Worm (Caenorhabditis elegans): ENCODE results near the gene nrde-2.
A peak's percentile ranks its signal among the peaks of the same experiment; 100 is the strongest.

Gene nrde-2

DNA sequence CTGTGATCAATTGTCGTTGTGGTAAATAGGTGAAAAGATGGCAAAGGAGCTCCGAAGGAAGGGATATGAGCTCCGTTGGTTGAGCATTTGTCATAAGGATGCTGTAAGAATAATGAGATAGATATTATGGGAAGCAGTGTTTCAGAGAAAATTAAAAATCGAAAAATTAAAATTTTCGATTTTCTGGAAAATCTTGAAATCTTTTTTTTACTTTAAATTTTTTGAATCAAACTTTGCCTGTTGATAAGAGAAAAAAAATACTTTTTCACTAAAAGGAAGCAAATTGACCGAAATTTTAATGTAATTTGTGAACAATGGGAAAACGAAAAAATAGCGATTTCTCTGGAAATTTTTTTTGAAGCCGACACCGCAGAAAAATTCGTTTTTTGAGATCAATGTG, 7.8 kb downstream of the nrde-2 start, which contains the start of gene mec-15:
TSS of gene mec-15 (minus strand) at position 101 of the 400 bp plus-strand sequence.
- no peak for TF ChIP-seq Y48G9A.11 (GFP tag; IDR thresholded peaks at IDR 0.05)
- no peak for TF ChIP-seq ceh-82 (tag; optimal IDR thresholded peaks at IDR 0.05)
- TF ChIP-seq saeg-2 (GFP tag; IDR thresholded peaks at IDR 0.05): no peak
- no peak for TF ChIP-seq zip-11 (GFP tag; IDR thresholded peaks at IDR 0.05)
- no peak for TF ChIP-seq skn-1 (tag; optimal IDR thresholded peaks at IDR 0.05)
- no peak for TF ChIP-seq nhr-77 (tag; optimal IDR thresholded peaks at IDR 0.05)

DNA sequence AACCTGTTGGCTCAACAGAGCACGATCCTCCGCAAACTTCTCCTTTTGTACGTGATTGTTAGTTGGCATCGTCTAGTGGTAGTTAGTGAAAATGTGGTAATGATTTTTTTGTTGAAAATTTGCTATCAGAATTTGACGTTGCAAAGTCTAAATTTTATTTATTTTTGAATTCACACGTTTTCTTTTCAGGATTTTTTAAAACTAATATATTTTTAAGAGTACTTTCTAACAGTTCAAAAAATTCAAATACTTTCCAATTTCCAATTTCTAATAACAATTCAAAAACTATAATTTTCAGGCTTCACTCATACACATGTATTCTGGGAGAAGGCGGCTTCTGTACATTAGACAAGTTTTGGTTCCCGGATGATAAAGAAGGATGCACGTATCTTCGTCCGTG, 13.0 kb downstream of the nrde-2 start, which contains the start of gene ubxn-5:
TSS of gene ubxn-5 (minus strand) at position 101 of the 400 bp plus-strand sequence.
- TF ChIP-seq egl-27 (tag; optimal IDR thresholded peaks at IDR 0.05) (no peak), T20F7.1 (GFP tag; optimal IDR thresholded peaks at IDR 0.05) (no peak), sdz-12 (GFP tag; optimal IDR thresholded peaks at IDR 0.05) (no peak), ceh-82 (tag; optimal IDR thresholded peaks at IDR 0.05) (no peak), mxl-2 (GFP tag; conservative IDR thresholded peaks at IDR 0.05) (no peak), tag-97 (GFP tag; IDR thresholded peaks at IDR 0.05) (no peak), unc-130 (GFP tag; optimal IDR thresholded peaks at IDR 0.05) (no peak), hmg-1.1 (GFP tag; IDR thresholded peaks at IDR 0.05) (no peak), nhr-42 (GFP tag; IDR thresholded peaks at IDR 0.05) (no peak), ces-1 (GFP tag; optimal IDR thresholded peaks at IDR 0.05) (no peak), ZK546.5 (tag; optimal IDR thresholded peaks at IDR 0.05) (no peak), hlh-30 (tag; optimal IDR thresholded peaks at IDR 0.05; ENCODE audit: insufficient read depth) (no peak), skn-1 (tag; optimal IDR thresholded peaks at IDR 0.05) (no peak), nhr-6 (tag; optimal IDR thresholded peaks at IDR 0.05) (no peak), lsy-2 (tag; optimal IDR thresholded peaks at IDR 0.05) (no peak), duxl-1 (tag; optimal IDR thresholded peaks at IDR 0.05; ENCODE audit: poor library complexity) (no peak), mxl-3 (GFP tag; optimal IDR thresholded peaks at IDR 0.05) (no peak), dmd-9 (GFP tag; IDR thresholded peaks at IDR 0.05) (no peak), lin-39 (tag; optimal IDR thresholded peaks at IDR 0.05) (no peak)

DNA sequence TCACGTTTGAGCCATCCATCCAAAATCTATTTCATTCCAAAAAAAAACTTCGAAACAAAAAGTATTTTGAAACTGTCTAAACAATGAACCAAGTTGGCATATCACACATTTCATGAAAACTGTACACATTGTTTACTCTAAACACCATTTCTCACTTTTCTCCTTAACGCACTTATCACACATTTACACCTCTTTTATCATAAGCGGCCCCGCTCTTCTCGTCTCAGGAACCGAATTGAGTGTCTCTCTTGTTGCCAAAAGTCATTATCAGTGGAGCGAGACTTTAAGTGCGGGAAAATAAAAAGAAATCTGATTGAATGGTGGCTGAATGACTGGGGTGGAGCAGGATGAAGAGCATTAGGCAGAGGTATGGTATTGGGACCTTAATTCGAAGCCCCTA, 15.6 kb downstream of the nrde-2 start:
- TF ChIP-seq T26A8.4 (GFP tag; IDR thresholded peaks at IDR 0.05): no peak
- peak; percentile 29 for TF ChIP-seq hlh-11 (tag; optimal IDR thresholded peaks at IDR 0.05)
- no peak for TF ChIP-seq tra-1 (GFP tag; IDR thresholded peaks at IDR 0.05)
- TF ChIP-seq lin-13 (GFP tag; optimal IDR thresholded peaks at IDR 0.05): no peak
- TF ChIP-seq daf-16 (GFP tag; optimal IDR thresholded peaks at IDR 0.05): no peak
- peak; percentile 92 for TF ChIP-seq daf-16 (tag; optimal IDR thresholded peaks at IDR 0.05)
- no peak for TF ChIP-seq ztf-11 (tag; optimal IDR thresholded peaks at IDR 0.05)
- TF ChIP-seq Y48G9A.11 (GFP tag; IDR thresholded peaks at IDR 0.05): no peak
- TF ChIP-seq egl-27 (tag; optimal IDR thresholded peaks at IDR 0.05): no peak
- no peak for TF ChIP-seq dmd-8 (GFP tag; IDR thresholded peaks at IDR 0.05)
- TF ChIP-seq ZK337.2 (GFP tag; IDR thresholded peaks at IDR 0.05): no peak
- no peak for TF ChIP-seq jun-1 (tag; optimal IDR thresholded peaks at IDR 0.05)
- TF ChIP-seq zip-11 (GFP tag; IDR thresholded peaks at IDR 0.05): no peak
- TF ChIP-seq ceh-44 (GFP tag; IDR thresholded peaks at IDR 0.05): no peak
- no peak for TF ChIP-seq daf-8 (GFP tag; IDR thresholded peaks at IDR 0.05)
- peak; percentile 53 for TF ChIP-seq dmd-6 (GFP tag; IDR thresholded peaks at IDR 0.05)
- no peak for TF ChIP-seq nhr-41 (GFP tag; IDR thresholded peaks at IDR 0.05)
- no peak for TF ChIP-seq lin-1 (GFP tag; IDR thresholded peaks at IDR 0.05)
- TF ChIP-seq lin-38 (GFP tag; IDR thresholded peaks at IDR 0.05): no peak
- peak; percentile 12 for TF ChIP-seq nhr-28 (tag; optimal IDR thresholded peaks at IDR 0.05)
- TF ChIP-seq ama-1 (optimal IDR thresholded peaks at IDR 0.05): no peak
- no peak for TF ChIP-seq fos-1 (tag; optimal IDR thresholded peaks at IDR 0.05)
- no peak for TF ChIP-seq cey-2 (tag; optimal IDR thresholded peaks at IDR 0.05; ENCODE audit: borderline replicate concordance, insufficient read depth)
- TF ChIP-seq nhr-102 (tag; optimal IDR thresholded peaks at IDR 0.05): no peak
- TF ChIP-seq F49E8.2 (tag; optimal IDR thresholded peaks at IDR 0.05; ENCODE audit: borderline replicate concordance): no peak
- no peak for TF ChIP-seq T20F7.1 (GFP tag; optimal IDR thresholded peaks at IDR 0.05)
- no peak for TF ChIP-seq mdt-29 (GFP tag; IDR thresholded peaks at IDR 0.05)
- TF ChIP-seq ceh-32 (tag; optimal IDR thresholded peaks at IDR 0.05; ENCODE audit: poor library complexity): no peak
- no peak for TF ChIP-seq daf-12 (tag; optimal IDR thresholded peaks at IDR 0.05)
- no peak for TF ChIP-seq dve-1 (tag; optimal IDR thresholded peaks at IDR 0.05; ENCODE audit: insufficient read depth)
- no peak for TF ChIP-seq duxl-1 (tag; optimal IDR thresholded peaks at IDR 0.05; ENCODE audit: poor library complexity)

All from whole organism, L4 larva.